Fruit fly (Drosophila melanogaster) whole organism, prepupa: ENCODE results near the gene ZnT77C.

Source experiments
- CG11762 ChIP-seq: fragments of 200-800 bp; sonication (Bioruptor generic); optimal IDR thresholded peaks from 3 replicates; lab custom pipeline; 2016; ENCODE audit warnings: missing biosample characterization, missing genetic modification characterization; ENCODE audit not compliant: insufficient read depth
- CG11902 ChIP-seq: fragments of 200-800 bp; sonication (Bioruptor generic); optimal IDR thresholded peaks from 3 replicates; lab custom pipeline; 2016; ENCODE audit warnings: missing biosample characterization, missing genetic modification characterization
- CG15336 ChIP-seq: fragments of 200-800 bp; sonication (Bioruptor generic); IDR thresholded peaks from 2 replicates; pipeline ENCODE4 v1.3.6; 2022; ENCODE audit warnings: missing biosample characterization, missing genetic modification characterization
- CG16779 ChIP-seq: fragments of 200-800 bp; sonication (Bioruptor generic); optimal IDR thresholded peaks from 3 replicates; lab custom pipeline; 2017; ENCODE audit warnings: missing biosample characterization, mild to moderate bottlenecking, missing genetic modification characterization
- CG3032 ChIP-seq: fragments of 200-800 bp; optimal IDR thresholded peaks from 2 replicates; lab custom pipeline; 2019; ENCODE audit warnings: missing biosample characterization, mild to moderate bottlenecking, missing genetic modification characterization, moderate library complexity
- CG32006 ChIP-seq: fragments of 200-800 bp; sonication (Bioruptor generic); optimal IDR thresholded peaks from 3 replicates; lab custom pipeline; 2017; ENCODE audit warnings: missing biosample characterization, mild to moderate bottlenecking, missing genetic modification characterization
- CG34406 ChIP-seq: fragments of 200-800 bp; sonication (Bioruptor generic); optimal IDR thresholded peaks from 3 replicates; lab custom pipeline; 2016; ENCODE audit warnings: missing biosample characterization, missing genetic modification characterization
- CG6163 ChIP-seq: fragments of 200-800 bp; sonication (Bioruptor generic); IDR thresholded peaks from 3 replicates; pipeline ENCODE4 v1.3.6; 2022; ENCODE audit warnings: missing biosample characterization, missing genetic modification characterization
- CG6276 ChIP-seq: fragments of 200-800 bp; sonication (Bioruptor generic); optimal IDR thresholded peaks from 2 replicates; lab custom pipeline; 2017; ENCODE audit warnings: missing biosample characterization, mild to moderate bottlenecking, missing genetic modification characterization
- CG6792 ChIP-seq: fragments of 200-800 bp; sonication (Bioruptor generic); optimal IDR thresholded peaks from 3 replicates; lab custom pipeline; 2016; ENCODE audit warnings: missing biosample characterization, missing genetic modification characterization
- CG6854 ChIP-seq: fragments of 200-800 bp; sonication (Bioruptor generic); optimal IDR thresholded peaks from 2 replicates; lab custom pipeline; 2017; ENCODE audit warnings: missing biosample characterization, mild to moderate bottlenecking, missing genetic modification characterization
- CG8119 ChIP-seq: fragments of 200-800 bp; sonication (Bioruptor generic); IDR thresholded peaks from 3 replicates; pipeline ENCODE4 v1.3.6; 2022; ENCODE audit warnings: missing biosample characterization, missing genetic modification characterization
- CG8632 ChIP-seq: fragments of 200-800 bp; sonication (Bioruptor generic); optimal IDR thresholded peaks from 3 replicates; lab custom pipeline; 2016; ENCODE audit warnings: missing biosample characterization, missing genetic modification characterization
- CG9139 ChIP-seq: fragments of 200-800 bp; sonication (Bioruptor generic); optimal IDR thresholded peaks from 3 replicates; lab custom pipeline; 2017; ENCODE audit warnings: missing biosample characterization, mild to moderate bottlenecking, missing genetic modification characterization
- Eip75B ChIP-seq: fragments of 200-800 bp; sonication (Bioruptor generic); optimal IDR thresholded peaks from 3 replicates; lab custom pipeline; 2016; ENCODE audit warnings: missing biosample characterization, missing genetic modification characterization
- Eip78C ChIP-seq: fragments of 200-800 bp; sonication (Bioruptor generic); peaks from one replicate; lab custom pipeline; 2016; ENCODE audit warnings: missing biosample characterization, missing genetic modification characterization
- Eip93F ChIP-seq: fragments of 200-800 bp; sonication (Bioruptor generic); optimal IDR thresholded peaks from 2 replicates; lab custom pipeline; 2016; ENCODE audit warnings: missing biosample characterization, mild to moderate bottlenecking, missing genetic modification characterization
- Ets96B ChIP-seq: fragments of 200-800 bp; optimal IDR thresholded peaks from 2 replicates; lab custom pipeline; 2019; ENCODE audit warnings: missing biosample characterization, mild to moderate bottlenecking, missing genetic modification characterization, moderate library complexity
- Gug ChIP-seq: fragments of 200-800 bp; sonication (Bioruptor generic); IDR thresholded peaks from 2 replicates; pipeline ENCODE4 v1.3.6; 2022; ENCODE audit warnings: missing biosample characterization, missing genetic modification characterization
- Hr4 ChIP-seq: fragments of 200-800 bp; sonication (Bioruptor generic); optimal IDR thresholded peaks from 3 replicates; lab custom pipeline; 2016; ENCODE audit warnings: missing biosample characterization, missing genetic modification characterization
- Lpt ChIP-seq: fragments of 200-800 bp; sonication (Bioruptor generic); optimal IDR thresholded peaks from 3 replicates; lab custom pipeline; 2016; ENCODE audit warnings: missing biosample characterization, missing genetic modification characterization
- Sox102F ChIP-seq: fragments of 200-800 bp; sonication (Bioruptor generic); optimal IDR thresholded peaks from 2 replicates; lab custom pipeline; 2016; ENCODE audit warnings: missing biosample characterization, mild to moderate bottlenecking, missing genetic modification characterization
- achi ChIP-seq: fragments of 200-800 bp; sonication (Bioruptor generic); optimal IDR thresholded peaks from 3 replicates; lab custom pipeline; 2016; ENCODE audit warnings: missing biosample characterization, missing genetic modification characterization
- cyc ChIP-seq: fragments of 200-800 bp; sonication (Bioruptor generic); optimal IDR thresholded peaks from 3 replicates; lab custom pipeline; 2016; ENCODE audit warnings: missing biosample characterization, missing genetic modification characterization
- dac ChIP-seq: fragments of 200-800 bp; sonication (Bioruptor generic); optimal IDR thresholded peaks from 2 replicates; lab custom pipeline; 2017; ENCODE audit warnings: missing biosample characterization, mild to moderate bottlenecking, missing genetic modification characterization
- eg ChIP-seq: fragments of 200-800 bp; sonication (Bioruptor generic); IDR thresholded peaks from 3 replicates; pipeline ENCODE4 v1.3.6; 2022; ENCODE audit warnings: missing biosample characterization, missing genetic modification characterization
- esn ChIP-seq: fragments of 200-800 bp; sonication (Bioruptor generic); optimal IDR thresholded peaks from 2 replicates; lab custom pipeline; 2016; ENCODE audit warnings: missing biosample characterization, mild to moderate bottlenecking, missing genetic modification characterization, moderate library complexity
- fd59A ChIP-seq: fragments of 200-800 bp; sonication (Bioruptor generic); optimal IDR thresholded peaks from 2 replicates; lab custom pipeline; 2017; ENCODE audit warnings: missing biosample characterization, mild to moderate bottlenecking, missing genetic modification characterization, missing genetic modification reagents
- fkh ChIP-seq: fragments of 200-800 bp; sonication (Bioruptor generic); optimal IDR thresholded peaks from 3 replicates; lab custom pipeline; 2017; ENCODE audit warnings: missing biosample characterization, mild to moderate bottlenecking, missing genetic modification characterization, moderate library complexity
- pdm3 ChIP-seq: fragments of 200-800 bp; sonication (Bioruptor generic); optimal IDR thresholded peaks from 3 replicates; lab custom pipeline; 2016; ENCODE audit warnings: missing biosample characterization, missing genetic modification characterization
- salr ChIP-seq, 2 experiments: fragments of 200-800 bp; sonication (Bioruptor generic); optimal IDR thresholded peaks; 3 replicates each; lab custom pipeline; 2016 to 2018; ENCODE audit warnings: missing biosample characterization in 2 of 2, missing genetic modification characterization in 2 of 2, mild to moderate bottlenecking in 1 of 2
- spab ChIP-seq: fragments of 200-800 bp; sonication (Bioruptor generic); optimal IDR thresholded peaks from 2 replicates; lab custom pipeline; 2017; ENCODE audit warnings: missing biosample characterization, mild to moderate bottlenecking, missing genetic modification characterization, missing genetic modification reagents
- vri ChIP-seq: fragments of 200-800 bp; sonication (Bioruptor generic); optimal IDR thresholded peaks from 3 replicates; lab custom pipeline; 2016; ENCODE audit warnings: missing biosample characterization, mild to moderate bottlenecking, missing genetic modification characterization

The ZnT77C gene

DNA sequence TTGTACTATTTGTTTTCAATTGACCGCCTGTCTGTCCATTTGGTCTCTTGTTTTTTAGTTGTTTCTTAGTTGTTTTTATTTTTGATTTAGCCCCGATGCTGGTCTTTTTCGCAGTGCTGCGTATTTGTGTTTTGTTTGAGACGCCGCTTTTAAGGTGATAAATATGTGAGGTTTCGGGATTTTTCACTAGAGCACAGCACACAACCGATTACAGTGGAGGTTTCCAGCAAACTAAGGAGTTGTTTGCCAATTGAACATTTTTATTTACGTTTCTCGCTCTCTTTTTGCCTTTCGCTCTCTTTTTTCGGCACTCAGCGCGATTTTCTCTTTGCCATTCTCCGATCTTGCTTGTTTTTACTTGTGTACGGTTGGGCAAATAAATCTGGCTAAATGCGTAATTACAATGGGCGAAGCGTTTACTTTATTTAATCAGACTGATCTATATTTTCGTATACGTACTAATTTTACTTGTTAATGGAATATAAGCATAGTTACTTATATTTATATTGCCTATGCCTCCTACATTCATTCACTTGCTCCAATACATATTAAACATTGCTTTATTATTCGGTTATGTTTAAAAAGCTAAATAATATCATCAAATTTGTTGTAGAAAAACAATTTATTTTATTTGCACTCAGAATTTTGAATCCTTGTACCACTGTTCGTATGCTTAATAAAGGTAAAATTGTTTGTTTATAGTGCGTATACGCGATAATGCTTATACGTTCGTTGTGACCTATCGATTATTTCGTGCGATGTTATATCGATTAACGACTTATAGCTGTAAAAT is 45.7 kb upstream of the ZnT77C start, which contains the start of gene Rcd2 (continued):
- TF ChIP-seq CG6854 (GFP tag; lab: Kevin White, UChicago) (peak; percentile 6), CG6163 (GFP tag; lab: Robert Waterston, UW) (peak; percentile 75; the same call in 2 of the 3 replicates), Eip75B (peak; percentile 84), CG11762 (GFP tag; lab: Kevin White, UChicago) (peak; percentile 49), dac (GFP tag; lab: Kevin White, UChicago) (no peak), Hr4 (peak; percentile 87), CG6792 (GFP tag; lab: Kevin White, UChicago) (peak; percentile 66), Sox102F (GFP tag; lab: Kevin White, UChicago) (peak; percentile 87), CG34406 (peak; percentile 85), CG3032 (tag; lab: Kevin White, UChicago) (peak; percentile 65), eg (GFP tag; lab: Robert Waterston, UW) (peak; percentile 79), esn (GFP tag; lab: Kevin White, UChicago) (peak; percentile 83), fd59A (GFP tag; lab: Kevin White, UChicago) (peak; percentile 27), Ets96B (tag; lab: Kevin White, UChicago) (peak; percentile 81), CG8119 (peak; percentile 89), CG9139 (peak; percentile 62), Gug (peak; percentile 75), Lpt (GFP tag; lab: Kevin White, UChicago) (peak; percentile 62), CG8632 (peak; percentile 85), CG16779 (peak; percentile 84)

DNA sequence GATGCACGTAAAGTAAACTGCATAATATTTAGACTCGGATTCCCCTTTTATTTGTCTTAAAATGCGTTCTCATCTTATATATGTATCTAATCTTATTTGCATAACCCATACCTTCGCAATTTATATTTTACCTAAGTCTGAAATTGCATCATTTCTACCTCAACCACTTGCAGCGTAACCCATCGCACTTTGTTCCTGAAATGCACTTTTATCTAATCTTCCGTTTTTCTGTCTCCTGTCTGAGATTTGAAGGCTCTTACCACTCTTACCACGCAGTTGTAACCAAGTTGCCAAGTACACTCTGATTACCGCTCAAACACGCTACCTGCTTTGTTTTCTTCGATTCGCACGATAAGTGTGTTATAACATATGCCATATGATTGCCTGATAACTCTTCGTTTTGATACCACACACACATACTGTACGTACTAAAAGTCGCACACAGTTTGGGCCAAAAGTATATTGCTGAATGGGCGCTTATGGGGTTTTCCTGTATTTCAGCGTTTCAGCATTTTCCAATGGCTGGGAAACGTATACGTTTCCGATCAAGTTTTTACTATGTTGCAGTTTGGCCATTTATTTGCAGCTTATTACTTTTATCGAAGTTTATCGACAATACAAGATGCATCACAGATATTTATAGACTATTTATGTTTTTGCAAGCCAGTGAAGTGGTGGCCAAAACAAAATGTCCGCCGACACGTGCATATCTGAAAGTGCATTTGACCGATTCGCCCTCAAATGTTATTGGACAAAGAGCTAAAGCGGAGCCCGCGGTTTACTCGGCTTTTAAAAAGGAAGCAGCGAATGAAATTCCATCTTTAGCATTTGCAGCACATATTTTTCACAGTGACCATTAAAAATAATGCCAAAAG is 44.6 kb upstream of the ZnT77C start:
- TF ChIP-seq Eip93F (peak; percentile 41), esn (GFP tag; lab: Kevin White, UChicago) (peak; percentile 4), dac (GFP tag; lab: Kevin White, UChicago) (no peak), vri (GFP tag; lab: Kevin White, UChicago) (peak; percentile 100)

DNA sequence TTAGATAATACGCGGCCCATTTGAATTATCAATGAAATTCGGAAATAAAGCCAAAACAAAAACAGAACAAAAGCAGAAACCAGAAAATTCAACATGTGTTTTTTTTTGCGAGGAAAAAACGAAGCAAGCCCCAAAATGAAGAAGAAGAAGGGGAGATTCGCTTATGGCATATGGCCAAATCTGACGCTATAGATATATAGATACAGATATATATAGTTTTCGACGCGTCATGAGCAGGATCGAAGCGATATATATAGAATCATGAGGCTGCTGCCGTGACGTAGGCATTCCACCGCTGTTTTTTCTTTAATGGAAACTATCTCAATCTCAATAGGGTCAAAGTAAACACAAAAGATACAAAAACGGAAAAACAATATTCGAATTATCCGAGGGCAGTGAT is 43.7 kb upstream of the ZnT77C start:
- TF ChIP-seq vri (GFP tag; lab: Kevin White, UChicago) (peak; percentile 29), Eip78C (GFP tag; lab: Kevin White, UChicago) (no peak), CG15336 (0 out of 2 replicates have a peak, but pooled peaks have one; percentile 28), cyc (no peak), achi (GFP tag; lab: Kevin White, UChicago) (no peak), CG6854 (GFP tag; lab: Kevin White, UChicago) (no peak), salr (GFP tag; optimal IDR thresholded peaks at IDR 0.05; lab: Kevin White, UChicago) (no peak), CG6276 (peak; percentile 15)

DNA sequence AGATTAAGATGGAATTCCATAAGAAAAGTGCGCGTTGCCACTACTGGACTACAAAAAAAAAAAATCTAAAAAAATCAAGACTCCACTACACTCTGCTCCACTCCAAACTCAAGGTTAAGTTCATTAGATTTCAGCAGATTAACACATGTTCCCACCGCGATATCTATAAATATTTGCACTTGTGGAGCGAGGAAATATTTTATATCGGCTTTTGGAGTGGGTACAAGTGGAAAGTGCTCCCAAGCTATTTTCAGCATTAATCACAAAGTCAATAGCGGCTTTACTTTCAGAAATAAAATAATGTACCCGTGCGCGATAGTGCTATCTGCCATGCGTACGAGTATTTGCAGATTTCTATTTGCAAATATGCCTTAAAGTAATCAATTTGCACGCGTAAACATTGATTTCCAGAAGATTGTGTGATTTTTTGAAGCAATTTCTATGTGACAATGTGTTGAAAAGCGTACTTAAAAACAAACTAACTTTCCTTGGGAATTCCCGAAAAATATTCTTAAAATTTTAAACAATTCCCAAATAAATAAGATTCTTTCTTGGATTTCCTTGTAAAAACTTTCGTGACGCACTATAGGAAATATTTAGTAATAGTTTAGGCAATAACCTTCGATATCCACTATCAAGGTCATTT is 43.1 kb upstream of the ZnT77C start:
- TF ChIP-seq CG6276 = peak; percentile 0
- TF ChIP-seq Eip78C (GFP tag; lab: Kevin White, UChicago) = peak; percentile 75
- no peak for TF ChIP-seq CG11902 (GFP tag; lab: Kevin White, UChicago)
- TF ChIP-seq CG32006 (GFP tag; lab: Kevin White, UChicago) = peak; percentile 23
- peak; percentile 74 for TF ChIP-seq fkh (GFP tag; lab: Kevin White, UChicago)
- TF ChIP-seq spab (GFP tag; lab: Kevin White, UChicago) = no peak
- peak; percentile 2 for TF ChIP-seq pdm3 (GFP tag; lab: Kevin White, UChicago)
